Worm (Caenorhabditis elegans): ENCODE measurements around the gene B0507.9.

B0507.9 gene

DNA sequence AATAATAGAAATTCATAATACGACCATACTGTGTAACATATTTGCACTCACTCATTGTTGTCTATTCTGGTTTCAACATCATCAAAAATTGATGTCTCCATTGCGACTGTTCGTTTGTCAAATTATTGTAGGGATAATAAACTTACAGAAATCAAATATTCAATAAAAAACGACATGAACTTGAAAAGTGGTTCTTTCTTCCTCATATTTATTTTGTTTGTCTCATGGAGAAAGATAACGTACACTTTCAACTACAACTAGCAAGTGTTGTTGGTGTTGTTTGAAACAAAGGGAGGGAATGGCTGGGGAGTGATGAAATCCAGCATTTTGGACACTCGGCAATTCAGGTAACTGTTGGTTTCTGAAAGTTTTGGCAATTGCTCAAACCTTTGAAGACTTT is at the start of gene B0507.9:
TSS of gene B0507.9 (minus strand) at position 101 of the 400 bp plus-strand sequence.
- TF ChIP-seq sdz-38 (tag; optimal IDR thresholded peaks at IDR 0.05): no peak
- no peak for TF ChIP-seq bed-1 (GFP tag; IDR thresholded peaks at IDR 0.05)
- no peak for TF ChIP-seq atf-7 (tag; optimal IDR thresholded peaks at IDR 0.05)
- TF ChIP-seq F57A8.1 (GFP tag; optimal IDR thresholded peaks at IDR 0.05): no peak
- no peak for TF ChIP-seq attf-3 (GFP tag; conservative IDR thresholded peaks at IDR 0.05)
- no peak for TF ChIP-seq nhr-179 (tag; optimal IDR thresholded peaks at IDR 0.05)
- TF ChIP-seq Y53F4B.3 (GFP tag; IDR thresholded peaks at IDR 0.05): no peak
- TF ChIP-seq cebp-2 (GFP tag; IDR thresholded peaks at IDR 0.05): no peak
- no peak for TF ChIP-seq egrh-3 (GFP tag; IDR thresholded peaks at IDR 0.05)
- no peak for TF ChIP-seq dpl-1 (GFP tag; optimal IDR thresholded peaks at IDR 0.05)
- TF ChIP-seq ztf-25 (GFP tag; IDR thresholded peaks at IDR 0.05): no peak
- no peak for TF ChIP-seq F39B2.1 (GFP tag; IDR thresholded peaks at IDR 0.05)
- no peak for TF ChIP-seq ceh-40 (GFP tag; IDR thresholded peaks at IDR 0.05)
- TF ChIP-seq snpc-1.3 (tag; optimal IDR thresholded peaks at IDR 0.05; ENCODE audit: insufficient read depth): no peak
- TF ChIP-seq snpc-1.1 (tag; optimal IDR thresholded peaks at IDR 0.05; ENCODE audit: insufficient read depth): no peak
- no peak for TF ChIP-seq hlh-12 (tag; optimal IDR thresholded peaks at IDR 0.05)
- TF ChIP-seq chd-7 (tag; optimal IDR thresholded peaks at IDR 0.05): no peak
- no peak for TF ChIP-seq F22D6.2 (tag; optimal IDR thresholded peaks at IDR 0.05)

DNA sequence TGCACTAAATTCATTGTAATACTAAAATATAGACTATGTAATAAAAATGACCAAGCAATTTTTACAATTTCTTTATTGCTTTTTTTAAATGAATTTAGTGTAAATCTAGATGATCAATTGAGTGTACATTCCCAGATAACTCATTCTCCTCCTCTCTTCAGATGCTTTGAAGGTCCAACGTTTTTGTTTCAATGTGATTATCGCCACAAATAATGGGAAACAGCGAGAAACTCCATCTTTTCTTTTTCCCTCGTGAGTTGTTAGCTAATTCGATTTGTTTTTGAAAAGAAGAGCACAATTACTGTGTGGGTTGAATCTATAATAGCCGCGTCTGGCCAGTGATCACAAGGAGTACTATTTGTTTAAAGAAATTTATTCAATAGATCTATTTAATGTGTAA is 39.2 kb upstream of the B0507.9 start:
- TF ChIP-seq aptf-3 (GFP tag; IDR thresholded peaks at IDR 0.05) (no peak), F52B5.7 (tag; optimal IDR thresholded peaks at IDR 0.05) (no peak), chd-7 (tag; optimal IDR thresholded peaks at IDR 0.05) (no peak), lin-26 (GFP tag; IDR thresholded peaks at IDR 0.05) (no peak), attf-5 (GFP tag; optimal IDR thresholded peaks at IDR 0.05) (no peak), lag-1 (GFP tag; IDR thresholded peaks at IDR 0.05) (no peak), lir-1 (GFP tag; conservative IDR thresholded peaks at IDR 0.05) (no peak), lsl-1 (GFP tag; optimal IDR thresholded peaks at IDR 0.05) (no peak), ekl-4 (GFP tag; IDR thresholded peaks at IDR 0.05) (no peak)

DNA sequence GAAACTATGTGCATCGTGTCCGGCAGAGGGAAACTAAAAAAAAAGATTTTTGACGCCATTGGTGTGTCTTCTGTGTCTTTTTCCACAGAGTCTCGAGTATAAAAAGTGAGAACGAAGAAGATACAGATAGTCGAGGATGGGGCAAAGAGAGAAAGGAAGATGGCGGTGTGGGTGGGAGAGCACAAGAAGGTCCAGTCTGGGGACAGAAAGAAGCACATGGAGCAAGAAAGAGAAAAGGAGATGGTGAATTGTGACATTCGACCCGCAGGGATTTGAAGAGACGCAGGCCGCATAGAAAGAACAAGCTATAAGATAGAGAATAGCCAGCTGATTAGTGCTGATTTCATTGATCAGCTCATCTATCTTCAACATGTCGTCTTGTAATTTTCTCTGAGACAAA is 36.4 kb upstream of the B0507.9 start:
- TF ChIP-seq ceh-79 (tag; optimal IDR thresholded peaks at IDR 0.05) (no peak), T26A5.8 (tag; optimal IDR thresholded peaks at IDR 0.05) (no peak), K12H6.12 (tag; optimal IDR thresholded peaks at IDR 0.05) (peak; percentile 32), tbx-9 (tag; optimal IDR thresholded peaks at IDR 0.05; ENCODE audit: borderline replicate concordance) (no peak), gei-17 (GFP tag; optimal IDR thresholded peaks at IDR 0.05) (no peak)

DNA sequence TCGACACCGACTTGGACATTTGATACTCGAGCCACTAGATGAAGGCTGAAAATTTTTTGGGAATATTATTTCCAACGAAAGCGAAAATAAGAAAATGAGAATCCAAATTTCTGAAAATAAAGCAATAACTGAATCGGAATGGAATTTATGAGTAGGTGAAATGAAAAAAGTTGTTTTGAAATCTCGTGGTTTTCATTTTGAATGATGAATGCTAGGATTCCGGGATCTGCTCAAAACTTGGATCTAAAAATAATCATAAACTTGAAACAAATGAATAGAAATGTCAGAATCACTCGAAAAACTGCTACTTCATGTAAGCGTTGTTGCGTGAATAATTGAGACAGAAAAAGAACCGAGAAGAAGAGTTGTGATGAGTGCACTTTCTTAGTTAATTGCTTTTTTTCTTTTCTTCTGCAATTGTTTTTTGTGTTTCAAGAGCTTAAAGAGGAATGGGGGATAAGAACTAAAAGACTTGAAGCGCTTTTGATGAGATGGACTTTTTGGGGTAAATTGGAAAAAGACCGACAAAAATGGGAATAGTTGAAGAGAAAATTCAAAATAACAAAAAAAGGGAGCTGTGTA is 35.2 kb upstream of the B0507.9 start, which contains the start of gene magu-2:
TSS of gene magu-2 (minus strand) at position 51 of the 582 bp plus-strand sequence.
- TF ChIP-seq ceh-27 (GFP tag; optimal IDR thresholded peaks at IDR 0.05): peak; percentile 16
- TF ChIP-seq akir-1 (GFP tag; optimal IDR thresholded peaks at IDR 0.05): no peak

DNA sequence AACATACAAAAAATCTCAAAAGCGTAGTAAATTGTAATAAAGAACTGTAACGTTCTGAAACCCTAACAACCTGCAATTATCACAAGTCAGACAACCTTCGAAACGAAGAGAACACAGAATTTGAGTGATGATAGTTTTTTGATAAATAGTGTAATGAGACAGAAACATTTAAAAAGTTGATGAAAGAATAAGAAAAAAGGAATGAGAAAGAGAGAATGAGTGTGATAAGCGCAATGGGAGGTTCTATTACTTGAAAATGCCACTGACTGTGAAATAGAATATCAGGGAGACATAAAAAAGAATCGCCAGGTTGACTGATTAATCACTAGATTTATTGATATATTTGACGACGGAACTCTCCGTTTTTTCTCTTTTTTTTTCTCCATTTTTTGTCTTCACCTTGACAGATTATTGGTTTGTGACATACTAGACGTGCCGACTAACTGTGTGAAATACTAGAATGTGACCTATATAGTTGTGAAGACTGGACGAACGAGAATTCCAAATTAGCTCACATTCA is 33.5 kb upstream of the B0507.9 start:
- TF ChIP-seq F57C9.4 (tag; optimal IDR thresholded peaks at IDR 0.05) (no peak), sdz-38 (tag; optimal IDR thresholded peaks at IDR 0.05) (no peak), cebp-1 (GFP tag; IDR thresholded peaks at IDR 0.05) (no peak), cebp-1 (tag; optimal IDR thresholded peaks at IDR 0.05) (no peak), F39B2.1 (GFP tag; IDR thresholded peaks at IDR 0.05) (no peak), hlh-12 (tag; optimal IDR thresholded peaks at IDR 0.05) (no peak), ztf-6 (GFP tag; IDR thresholded peaks at IDR 0.05) (no peak), ZK185.1 (tag; optimal IDR thresholded peaks at IDR 0.05; ENCODE audit: poor library complexity, severe bottlenecking) (no peak), snpc-3.4 (tag; optimal IDR thresholded peaks at IDR 0.05) (no peak), Y53G8AR.9 (GFP tag; conservative IDR thresholded peaks at IDR 0.05) (no peak), repo-1 (tag; optimal IDR thresholded peaks at IDR 0.05) (no peak), D2030.7 (GFP tag; IDR thresholded peaks at IDR 0.05) (no peak), F22D6.2 (tag; optimal IDR thresholded peaks at IDR 0.05) (no peak)
